Fruit fly (Drosophila melanogaster): ENCODE results near the gene DIP1.

- no peak for TF ChIP-seq CG8319 (GFP tag; optimal IDR thresholded peaks at IDR 0.05)
- TF ChIP-seq Hr39 (GFP tag; optimal IDR thresholded peaks at IDR 0.05): no peak
- no peak for TF ChIP-seq CG6854 (GFP tag; optimal IDR thresholded peaks at IDR 0.05)
- no peak for TF ChIP-seq Hr4 (GFP tag; optimal IDR thresholded peaks at IDR 0.05)
- TF ChIP-seq CG4318 (GFP tag; optimal IDR thresholded peaks at IDR 0.05): no peak
- TF ChIP-seq ss (GFP tag; optimal IDR thresholded peaks at IDR 0.05): peak in 1 of 2 experiments; percentile 36
Observed at dm6 chrX:21589937-21590336, 40.0 kb downstream of the DIP1 start.

Data from whole organism, prepupa.